Worm (Caenorhabditis elegans): ENCODE data around the gene T13C2.2.

T13C2.2 gene

ce11 chrII:6831531-6832201, 39.7 kb downstream of the T13C2.2 start:
- no peak for TF ChIP-seq unc-39 (tag; optimal IDR thresholded peaks at IDR 0.05)
- TF ChIP-seq pha-4 (tag; optimal IDR thresholded peaks at IDR 0.05): peak; percentile 56
- no peak for TF ChIP-seq ceh-39 (tag; optimal IDR thresholded peaks at IDR 0.05)
- peak; percentile 24 for TF ChIP-seq unc-62 (GFP tag; optimal IDR thresholded peaks at IDR 0.05)
- no peak for TF ChIP-seq mab-5 (tag; optimal IDR thresholded peaks at IDR 0.05)
- peak; percentile 55 for TF ChIP-seq ceh-83 (GFP tag; optimal IDR thresholded peaks at IDR 0.05)
- no peak for TF ChIP-seq cnd-1 (tag; optimal IDR thresholded peaks at IDR 0.05)
- TF ChIP-seq elt-1 (tag; optimal IDR thresholded peaks at IDR 0.05; ENCODE audit: borderline replicate concordance, insufficient read depth): peak; percentile 1
- TF ChIP-seq sptf-1 (tag; optimal IDR thresholded peaks at IDR 0.05): peak; percentile 44
- peak; percentile 17 for TF ChIP-seq mep-1 (tag; optimal IDR thresholded peaks at IDR 0.05)
- TF ChIP-seq nhr-2 (tag; optimal IDR thresholded peaks at IDR 0.05): peak; percentile 93

ce11 chrII:6832207-6832606, 40.2 kb downstream of the T13C2.2 start:
- TF ChIP-seq snpc-4 (tag; optimal IDR thresholded peaks at IDR 0.05) (no peak), mls-2 (tag; optimal IDR thresholded peaks at IDR 0.05) (no peak), ces-1 (GFP tag; optimal IDR thresholded peaks at IDR 0.05) (peak; percentile 29), sem-2 (GFP tag; optimal IDR thresholded peaks at IDR 0.05) (no peak), ceh-43 (GFP tag; optimal IDR thresholded peaks at IDR 0.05) (no peak)

ce11 chrII:6832695-6833389, 40.9 kb downstream of the T13C2.2 start:
- TF ChIP-seq elt-3 (tag; optimal IDR thresholded peaks at IDR 0.05) (no peak), mls-2 (tag; optimal IDR thresholded peaks at IDR 0.05) (no peak), mep-1 (tag; optimal IDR thresholded peaks at IDR 0.05) (peak; percentile 2), unc-62 (GFP tag; optimal IDR thresholded peaks at IDR 0.05) (peak; percentile 30), unc-39 (tag; optimal IDR thresholded peaks at IDR 0.05) (no peak), snpc-4 (tag; optimal IDR thresholded peaks at IDR 0.05) (no peak), cnd-1 (tag; optimal IDR thresholded peaks at IDR 0.05) (no peak), nhr-2 (tag; optimal IDR thresholded peaks at IDR 0.05) (no peak), ceh-43 (GFP tag; optimal IDR thresholded peaks at IDR 0.05) (no peak), hlh-1 (tag; optimal IDR thresholded peaks at IDR 0.05) (peak; percentile 60), elt-1 (tag; optimal IDR thresholded peaks at IDR 0.05; ENCODE audit: borderline replicate concordance, insufficient read depth) (peak; percentile 90), zip-8 (tag; optimal IDR thresholded peaks at IDR 0.05) (no peak), unc-120 (tag; optimal IDR thresholded peaks at IDR 0.05; ENCODE audit: poor library complexity, severe bottlenecking) (peak; percentile 28), tbx-8 (GFP tag; optimal IDR thresholded peaks at IDR 0.05) (no peak), blmp-1 (tag; optimal IDR thresholded peaks at IDR 0.05) (no peak), ham-2 (GFP tag; optimal IDR thresholded peaks at IDR 0.05) (peak; percentile 86)

ce11 chrII:6833781-6834339, 41.9 kb downstream of the T13C2.2 start:
- TF ChIP-seq mls-2 (tag; optimal IDR thresholded peaks at IDR 0.05): peak; percentile 35
- TF ChIP-seq nhr-2 (tag; optimal IDR thresholded peaks at IDR 0.05): no peak
- TF ChIP-seq ztf-11 (tag; optimal IDR thresholded peaks at IDR 0.05): no peak
- peak; percentile 38 for TF ChIP-seq drap-1 (GFP tag; optimal IDR thresholded peaks at IDR 0.05)
- TF ChIP-seq nhr-12 (tag; optimal IDR thresholded peaks at IDR 0.05): no peak
- TF ChIP-seq ham-2 (GFP tag; optimal IDR thresholded peaks at IDR 0.05): no peak
- peak; percentile 12 for TF ChIP-seq cnd-1 (tag; optimal IDR thresholded peaks at IDR 0.05)
- TF ChIP-seq lsy-2 (tag; optimal IDR thresholded peaks at IDR 0.05): no peak
- TF ChIP-seq sptf-1 (tag; optimal IDR thresholded peaks at IDR 0.05): no peak
- no peak for TF ChIP-seq mep-1 (tag; optimal IDR thresholded peaks at IDR 0.05)
- no peak for TF ChIP-seq nhr-28 (tag; optimal IDR thresholded peaks at IDR 0.05)

- TF ChIP-seq nhr-12 (tag; optimal IDR thresholded peaks at IDR 0.05) (no peak), ces-1 (GFP tag; optimal IDR thresholded peaks at IDR 0.05) (peak; percentile 5), sptf-1 (tag; optimal IDR thresholded peaks at IDR 0.05) (peak; percentile 12)
Measured at ce11 chrII:6834582-6835058, 42.6 kb downstream of the T13C2.2 start, which contains the start of gene egl-27. egl-27 (plus strand) TSS chrII:6835008.

Measured in whole organism, mixed stage, embryonic.